Worm (Caenorhabditis elegans): Measurements from ENCODE around the gene seb-3.

The seb-3 gene

ce11 chrX:15026008-15026407 is at the start of gene seb-3:
TSS of gene seb-3 (plus strand) at chrX:15026308.
- TF ChIP-seq snu-23 (GFP tag; optimal IDR thresholded peaks at IDR 0.05) (no peak), nhr-84 (tag; optimal IDR thresholded peaks at IDR 0.05) (no peak), nhr-77 (tag; optimal IDR thresholded peaks at IDR 0.05) (no peak), nhr-20 (tag; optimal IDR thresholded peaks at IDR 0.05) (no peak), unc-30 (tag; optimal IDR thresholded peaks at IDR 0.05) (no peak), C16A3.4 (tag; optimal IDR thresholded peaks at IDR 0.05) (no peak), aha-1 (tag; optimal IDR thresholded peaks at IDR 0.05) (no peak), nhr-76 (tag; optimal IDR thresholded peaks at IDR 0.05) (no peak), vab-15 (tag; optimal IDR thresholded peaks at IDR 0.05) (no peak), ama-1 (optimal IDR thresholded peaks at IDR 0.05) (no peak), snpc-4 (tag; optimal IDR thresholded peaks at IDR 0.05) (no peak), rnt-1 (tag; optimal IDR thresholded peaks at IDR 0.05) (no peak), nhr-28 (tag; optimal IDR thresholded peaks at IDR 0.05) (no peak), lin-39 (tag; optimal IDR thresholded peaks at IDR 0.05) (no peak), lin-35 (GFP tag; optimal IDR thresholded peaks at IDR 0.05) (no peak)

ce11 chrX:14976840-14977534 is 49.1 kb upstream of the seb-3 start:
- TF ChIP-seq unc-130 (tag; optimal IDR thresholded peaks at IDR 0.05) = no peak
- peak; percentile 7 for TF ChIP-seq nhr-85 (tag)

- peak in 2 of 3 experiments; percentile 16 to 30 for TF ChIP-seq ceh-82 (tag; optimal IDR thresholded peaks at IDR 0.05)
- TF ChIP-seq blmp-1 (tag; optimal IDR thresholded peaks at IDR 0.05) = peak; percentile 11
- no peak for TF ChIP-seq lir-3 (tag; optimal IDR thresholded peaks at IDR 0.05; ENCODE audit: poor library complexity)
- TF ChIP-seq unc-130 (tag; optimal IDR thresholded peaks at IDR 0.05) = no peak
- no peak for TF ChIP-seq nhr-77 (tag; optimal IDR thresholded peaks at IDR 0.05)
- no peak for TF ChIP-seq sup-37 (GFP tag; optimal IDR thresholded peaks at IDR 0.05)
- TF ChIP-seq lin-35 (GFP tag; optimal IDR thresholded peaks at IDR 0.05) = peak in 1 of 2 experiments; percentile 2
- peak; percentile 36 for TF ChIP-seq nhr-47 (tag; optimal IDR thresholded peaks at IDR 0.05)
- TF ChIP-seq ama-1 (optimal IDR thresholded peaks at IDR 0.05) = peak; percentile 68
- peak; percentile 43 for TF ChIP-seq snu-23 (GFP tag; optimal IDR thresholded peaks at IDR 0.05)
- peak; percentile 21 for TF ChIP-seq rnt-1 (tag; optimal IDR thresholded peaks at IDR 0.05)
- TF ChIP-seq unc-98 (GFP tag; IDR thresholded peaks at IDR 0.05) = no peak
- peak in 1 of 2 experiments; percentile 10 for TF ChIP-seq lsy-2 (tag; optimal IDR thresholded peaks at IDR 0.05)
- TF ChIP-seq fos-1 (tag; optimal IDR thresholded peaks at IDR 0.05) = peak; percentile 26
- TF ChIP-seq lin-14 (GFP tag; optimal IDR thresholded peaks at IDR 0.05) = peak; percentile 53
- TF ChIP-seq nhr-85 (tag) = peak; percentile 26
- peak; percentile 19 for TF ChIP-seq tbx-2 (tag; optimal IDR thresholded peaks at IDR 0.05)
- peak; percentile 26 for TF ChIP-seq nhr-20 (tag; optimal IDR thresholded peaks at IDR 0.05)
- TF ChIP-seq nhr-71 (tag; optimal IDR thresholded peaks at IDR 0.05) = peak; percentile 38
- TF ChIP-seq lin-13 (GFP tag; optimal IDR thresholded peaks at IDR 0.05) = no peak
- no peak for TF ChIP-seq mep-1 (tag; optimal IDR thresholded peaks at IDR 0.05)
These were observed 47.4 kb upstream of the seb-3 start for ce11 chrX:14978756-14979155.

- no peak for TF ChIP-seq ceh-8 (GFP tag; optimal IDR thresholded peaks at IDR 0.05)
- no peak for TF ChIP-seq ama-1 (optimal IDR thresholded peaks at IDR 0.05)
- no peak for TF ChIP-seq egl-27 (tag; optimal IDR thresholded peaks at IDR 0.05)
- TF ChIP-seq lin-14 (GFP tag; optimal IDR thresholded peaks at IDR 0.05) = no peak
- no peak for TF ChIP-seq swsn-7 (tag; optimal IDR thresholded peaks at IDR 0.05)
- no peak for TF ChIP-seq egl-13 (tag; optimal IDR thresholded peaks at IDR 0.05)
- TF ChIP-seq nhr-20 (tag; optimal IDR thresholded peaks at IDR 0.05) = no peak
- no peak for TF ChIP-seq isw-1 (GFP tag; IDR thresholded peaks at IDR 0.05)
These were observed 46.7 kb upstream of the seb-3 start, which contains the start of gene emre-1 for ce11 chrX:14979388-14979787. TSS of gene emre-1 (plus strand) at chrX:14979688.
